Fruit fly (Drosophila melanogaster): ENCODE results near the gene CG4570.

dm6 chr3R:10884031-10884677 lies 27.5 kb downstream of the CG4570 start:
- TF ChIP-seq CG8319 (GFP tag; optimal IDR thresholded peaks at IDR 0.05) = no peak
- TF ChIP-seq CG8119 (GFP tag; IDR thresholded peaks at IDR 0.05) = peak; percentile 39; the same call in 2 of the 3 replicates
- TF ChIP-seq cyc (GFP tag; optimal IDR thresholded peaks at IDR 0.05) = no peak
- TF ChIP-seq Sox102F (GFP tag; optimal IDR thresholded peaks at IDR 0.05) = no peak
- no peak for TF ChIP-seq Hr39 (GFP tag; optimal IDR thresholded peaks at IDR 0.05)
- TF ChIP-seq Eip75B (GFP tag; optimal IDR thresholded peaks at IDR 0.05) = no peak
- no peak for TF ChIP-seq CG11762 (GFP tag; optimal IDR thresholded peaks at IDR 0.05; ENCODE audit: insufficient read depth)

Measured in whole organism, prepupa.